Fruit fly (Drosophila melanogaster) whole organism, wandering third instar larva: ENCODE measurements around the gene CG14275.

Source experiments
- Abd-B ChIP-seq: fragments of >200 bp; optimal IDR thresholded peaks from 2 replicates; lab custom pipeline; 2017; ENCODE audit warnings: missing biosample characterization, missing genetic modification characterization
- Dfd ChIP-seq: fragments of >200 bp; optimal IDR thresholded peaks from 2 replicates; lab custom pipeline; 2017; ENCODE audit warnings: missing biosample characterization, missing genetic modification characterization
- Hr78 ChIP-seq: fragments of >200 bp; optimal IDR thresholded peaks from 2 replicates; lab custom pipeline; 2017; ENCODE audit warnings: missing biosample characterization, missing genetic modification characterization
- Hr83 ChIP-seq: fragments of 200-300 bp; sonication (Bioruptor generic); optimal IDR thresholded peaks from 2 replicates; lab custom pipeline; 2016; ENCODE audit warnings: missing biosample characterization, mild to moderate bottlenecking, missing genetic modification characterization, moderate library complexity; ENCODE audit not compliant: poor library complexity, severe bottlenecking
- Jra ChIP-seq: sonication (Bioruptor generic); optimal IDR thresholded peaks from 2 replicates; lab custom pipeline; 2016; ENCODE audit warnings: missing biosample characterization, missing genetic modification characterization
- Myc ChIP-seq: fragments of >200 bp; optimal IDR thresholded peaks from 2 replicates; lab custom pipeline; 2017
- br ChIP-seq: fragments of 200-800 bp; sonication (Bioruptor generic); optimal IDR thresholded peaks from 2 replicates; lab custom pipeline; 2016; ENCODE audit warnings: missing biosample characterization, missing genetic modification characterization
- dl ChIP-seq, 2 experiments: fragments of 175-275, 200-275 bp in 1 of 2; fragments of 200-275 bp in 1 of 2; sonication (Bioruptor generic); optimal IDR thresholded peaks; lab custom pipeline; 2018; ENCODE audit warnings: mild to moderate bottlenecking in 2 of 2, missing biosample characterization in 2 of 2, missing genetic modification characterization in 2 of 2, moderate library complexity in 2 of 2; ENCODE audit not compliant: partially characterized antibody in 2 of 2, insufficient read depth in 1 of 2
- h ChIP-seq: fragments of 200-800 bp; sonication (Bioruptor generic); optimal IDR thresholded peaks from 3 replicates; lab custom pipeline; 2016; ENCODE audit warnings: missing biosample characterization, mild to moderate bottlenecking, missing genetic modification characterization
- lola ChIP-seq: fragments of >200 bp; optimal IDR thresholded peaks from 2 replicates; lab custom pipeline; 2017; ENCODE audit warnings: missing biosample characterization, missing genetic modification characterization
- rgr ChIP-seq: fragments of 200-800 bp; sonication (Bioruptor generic); optimal IDR thresholded peaks from 3 replicates; lab custom pipeline; 2016; ENCODE audit warnings: missing biosample characterization, mild to moderate bottlenecking, missing genetic modification characterization

DNA sequence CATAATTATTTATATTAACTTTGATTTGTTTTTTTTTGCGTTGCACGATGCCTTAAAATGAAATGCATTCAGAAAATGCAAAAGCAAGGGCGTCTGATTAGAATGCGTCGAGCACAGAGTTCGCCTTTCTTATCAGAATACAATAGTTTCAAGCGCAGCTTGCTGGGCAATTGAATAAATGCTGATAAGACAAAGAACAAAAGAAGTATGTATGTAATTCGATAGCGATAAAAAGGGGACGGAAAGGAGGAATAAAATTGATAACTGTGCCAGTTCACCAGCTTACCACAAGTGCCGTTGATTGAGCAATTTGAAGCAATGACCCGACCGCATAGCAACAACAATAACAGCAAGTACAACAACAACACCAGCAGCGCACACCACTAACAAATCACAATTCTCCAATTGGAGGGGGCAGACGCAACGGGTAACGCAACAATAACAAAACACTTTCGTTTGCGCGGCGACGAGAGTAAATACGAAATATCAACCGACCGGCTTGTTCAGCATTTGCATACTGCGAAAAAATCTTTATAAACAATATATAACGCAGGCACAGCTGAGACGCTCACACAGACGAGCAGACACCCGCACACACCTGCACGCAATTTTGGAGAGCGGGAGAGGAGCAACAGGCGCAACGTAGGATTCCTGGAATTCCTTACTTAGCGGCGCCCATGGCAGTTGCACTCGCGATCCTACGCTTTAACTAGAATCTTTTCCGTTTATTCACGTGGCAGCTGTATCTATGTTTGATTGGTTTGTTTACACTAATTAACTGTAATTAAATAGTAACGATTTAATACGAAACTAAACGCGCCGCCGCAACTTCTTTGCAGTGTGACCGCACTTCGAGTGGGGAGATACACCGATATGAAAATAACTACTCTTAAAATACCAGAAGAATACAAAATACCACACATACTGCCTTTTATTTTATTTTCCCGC, 26.8 kb upstream of the CG14275 start, which contains the start of gene Btk:
- TF ChIP-seq Abd-B (GFP tag; lab: Kevin White, UChicago) (no peak), Myc (lab: Kevin White, UChicago) (no peak), Dfd (GFP tag; lab: Kevin White, UChicago) (no peak), Jra (GFP tag; lab: Kevin White, UChicago) (no peak), rgr (GFP tag; lab: Kevin White, UChicago) (no peak), dl (GFP tag; optimal IDR thresholded peaks at IDR 0.05; lab: Kevin White, UChicago; ENCODE audit: insufficient read depth in 1 of 2, partially characterized antibody in 2 of 2) (no peak), h (GFP tag; lab: Kevin White, UChicago) (no peak), br (no peak), Hr83 (GFP tag; lab: Kevin White, UChicago) (no peak), lola (GFP tag; lab: Kevin White, UChicago) (no peak), Hr78 (GFP tag; lab: Kevin White, UChicago) (no peak)
